Fruit fly (Drosophila melanogaster) Kc167 (cell line): ENCODE measurements around the gene CG8236.

Experiments
- Sin3A ChIP-seq: fragments of >200 bp; optimal IDR thresholded peaks from 2 replicates; lab custom pipeline; 2018; ENCODE audit warnings: missing external identifiers
- h ChIP-seq: fragments of >200 bp; optimal IDR thresholded peaks from 3 replicates; lab custom pipeline; 2018; ENCODE audit warnings: missing external identifiers
- insv ChIP-seq: fragments of >200 bp; optimal IDR thresholded peaks from 3 replicates; lab custom pipeline; 2018; ENCODE audit warnings: missing external identifiers
- psq ChIP-seq: fragments of >200 bp; optimal IDR thresholded peaks from 2 replicates; lab custom pipeline; 2017; ENCODE audit warnings: missing external identifiers
- ttk ChIP-seq: sonication (Bioruptor generic); optimal IDR thresholded peaks from 2 replicates; lab custom pipeline; 2017; ENCODE audit warnings: missing external identifiers

dm6 chr3R:8780689-8781088 lies 11.5 kb downstream of the CG8236 start, which contains the start of gene CG33189:
- TF ChIP-seq psq (lab: Kevin White, UChicago): no peak
- no peak for TF ChIP-seq insv (lab: Kevin White, UChicago)
- no peak for TF ChIP-seq Sin3A
- no peak for TF ChIP-seq ttk (lab: Kevin White, UChicago)
- no peak for TF ChIP-seq h (lab: Kevin White, UChicago)
